Worm (Caenorhabditis elegans) whole organism, late embryonic: ENCODE results near the gene M117.3.

ENCODE experiments used
- fax-1 ChIP-seq: sonication (generic microtip); optimal IDR thresholded peaks from 2 replicates; lab custom pipeline; 2016; ENCODE audit warnings: missing genotype, missing genetic modification characterization, missing compliant biosample characterization
- gmeb-2 ChIP-seq: sonication (generic microtip); optimal IDR thresholded peaks from 2 replicates; lab custom pipeline; 2016; ENCODE audit warnings: missing genetic modification characterization, inconsistent platforms, missing compliant biosample characterization
- pha-4 ChIP-seq: fragments of 150-350 bp; optimal IDR thresholded peaks from 2 replicates; lab custom pipeline; 2018; ENCODE audit warnings: missing biosample characterization, missing genetic modification reagents, missing genetic modification characterization

ce11 chrIV:11813901-11814300 lies 8.1 kb upstream of the M117.3 start, which contains the start of gene M117.1:
- TF ChIP-seq pha-4 (tag; lab: Kevin White, UChicago) = no peak
- TF ChIP-seq gmeb-2 = no peak
- no peak for TF ChIP-seq fax-1 (tag; lab: Kevin White, UChicago)
